Worm (Caenorhabditis elegans): Measurements from ENCODE around the gene C34C12.9.
"Not testable (repeated sequence)": the region's sequence is repeated elsewhere in the genome, so short reads cannot be mapped to it uniquely, and the experiment has no call there.

C34C12.9 gene

DNA sequence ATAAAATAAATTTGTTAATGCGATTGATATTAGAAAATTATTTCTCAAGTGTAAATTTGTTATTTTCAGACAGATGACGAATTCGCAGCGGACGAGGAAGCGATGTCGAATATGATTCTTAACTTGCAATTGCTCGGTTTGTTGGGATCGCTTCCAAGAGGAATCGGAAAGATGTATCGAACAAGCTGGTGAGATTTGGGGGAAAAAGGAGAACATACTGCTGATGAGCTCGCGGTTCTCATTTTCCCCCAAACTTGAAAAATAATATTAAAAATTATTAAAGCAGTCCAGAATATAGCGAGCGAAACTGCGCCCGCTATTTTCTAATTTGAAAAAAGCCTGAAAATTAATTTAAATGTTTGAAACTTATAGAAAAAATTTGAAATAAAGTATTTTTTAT lies 21.8 kb downstream of the C34C12.9 start, which contains the start of gene C34C12.2:
C34C12.2 (plus strand) TSS at position 301 of the 400 bp plus-strand sequence.
- not testable (repeated sequence) for TF ChIP-seq unc-62 (GFP tag; optimal IDR thresholded peaks at IDR 0.05)

DNA sequence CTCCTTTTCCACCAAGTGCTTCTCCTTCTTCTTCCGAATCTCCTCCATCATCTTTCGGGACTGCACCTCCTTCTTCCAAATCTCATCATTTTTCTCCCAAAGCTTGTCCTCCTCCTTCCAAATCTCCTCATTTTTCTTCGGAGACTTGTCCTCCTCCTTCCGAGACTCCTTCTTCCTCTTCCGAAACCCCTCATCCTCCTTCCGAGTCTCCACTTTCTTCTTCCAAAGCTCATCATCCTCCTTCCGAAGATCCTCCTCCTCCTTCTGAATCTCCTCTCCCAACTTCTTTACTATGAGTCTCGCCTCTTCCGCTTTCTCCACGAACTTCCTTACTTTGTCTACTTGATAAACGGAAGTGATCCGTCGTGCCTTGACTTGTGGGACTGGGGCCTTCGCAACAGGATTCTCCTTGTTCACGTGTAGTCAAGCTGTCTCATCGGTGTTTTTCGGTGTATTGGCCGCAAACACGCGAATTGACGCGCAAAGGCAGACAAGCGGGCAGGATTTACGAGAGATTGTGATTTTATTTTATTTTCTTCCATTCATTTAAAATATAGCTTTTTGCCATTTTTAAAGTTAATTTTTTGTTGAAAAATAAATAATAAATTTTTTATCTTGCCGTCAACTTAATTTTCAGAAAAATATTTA lies 22.6 kb downstream of the C34C12.9 start, which contains the start of the genes K01A11.3 and C34C12.12:
K01A11.3 (minus strand) TSS at position 51 of the 648 bp plus-strand sequence.
C34C12.12 (plus strand) TSS at position 632 of the 648 bp plus-strand sequence.
- TF ChIP-seq unc-62 (GFP tag; optimal IDR thresholded peaks at IDR 0.05), result no peak

DNA sequence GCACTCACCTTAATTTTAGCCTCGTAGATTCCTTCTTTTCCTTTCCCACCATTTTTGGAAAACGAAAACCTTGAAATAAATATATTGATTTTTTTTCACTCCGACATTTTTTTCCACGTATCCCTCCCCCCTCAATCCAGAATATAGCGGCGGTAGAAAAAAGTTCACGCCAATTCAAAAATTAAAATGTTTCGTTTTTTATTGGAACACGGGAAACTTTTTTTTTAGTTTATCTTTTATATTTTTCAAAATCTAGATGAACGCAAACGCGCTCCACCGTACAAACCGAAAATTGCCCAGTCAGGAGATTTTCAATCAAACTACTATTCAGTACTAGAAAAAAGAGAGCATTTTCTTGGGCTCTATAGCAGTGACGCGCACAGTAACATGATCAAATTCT lies 31.2 kb downstream of the C34C12.9 start, which contains the start of gene spe-41:
spe-41 (minus strand) TSS at position 72 of the 400 bp plus-strand sequence.
- no peak for TF ChIP-seq unc-62 (GFP tag; optimal IDR thresholded peaks at IDR 0.05)

DNA sequence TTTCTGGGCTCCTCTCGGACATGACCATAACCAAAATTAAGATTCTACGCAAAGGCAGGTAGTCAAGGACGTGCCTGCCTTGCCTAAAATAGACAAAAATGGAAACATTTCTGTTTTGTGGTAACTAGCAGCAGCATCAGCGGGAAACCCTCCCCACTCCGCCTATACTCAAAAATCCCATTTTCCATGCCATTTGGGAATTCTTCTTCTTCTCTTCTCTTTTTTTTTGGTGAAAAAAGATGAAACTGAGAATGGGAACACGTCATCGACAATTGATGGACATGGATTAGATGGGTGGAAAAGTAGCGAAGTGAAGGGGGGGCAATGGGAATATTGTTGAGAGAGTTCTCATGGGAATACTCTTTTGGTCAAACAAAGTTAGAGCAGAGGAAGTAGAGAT lies 38.2 kb downstream of the C34C12.9 start:
- no peak for TF ChIP-seq unc-62 (GFP tag; optimal IDR thresholded peaks at IDR 0.05)

DNA sequence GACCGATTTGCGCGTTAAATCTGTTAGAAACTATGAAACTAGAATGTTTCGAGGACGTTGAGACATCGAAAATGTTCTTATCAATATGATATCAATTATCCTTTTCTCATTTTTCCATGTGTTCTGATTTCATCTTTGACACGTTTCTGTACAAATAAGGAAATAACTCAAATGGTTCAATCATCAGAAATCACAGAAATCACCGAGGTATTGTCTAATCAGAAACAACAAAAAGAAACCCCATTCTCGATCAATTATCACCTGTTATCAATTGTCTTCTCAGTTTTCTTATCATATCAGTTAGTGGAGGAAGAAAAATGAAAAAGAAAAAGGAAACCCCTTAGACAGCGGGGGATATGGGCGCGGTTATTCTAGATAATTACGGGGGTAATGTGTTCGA lies 40.2 kb downstream of the C34C12.9 start:
- no peak for TF ChIP-seq unc-62 (GFP tag; optimal IDR thresholded peaks at IDR 0.05)

DNA sequence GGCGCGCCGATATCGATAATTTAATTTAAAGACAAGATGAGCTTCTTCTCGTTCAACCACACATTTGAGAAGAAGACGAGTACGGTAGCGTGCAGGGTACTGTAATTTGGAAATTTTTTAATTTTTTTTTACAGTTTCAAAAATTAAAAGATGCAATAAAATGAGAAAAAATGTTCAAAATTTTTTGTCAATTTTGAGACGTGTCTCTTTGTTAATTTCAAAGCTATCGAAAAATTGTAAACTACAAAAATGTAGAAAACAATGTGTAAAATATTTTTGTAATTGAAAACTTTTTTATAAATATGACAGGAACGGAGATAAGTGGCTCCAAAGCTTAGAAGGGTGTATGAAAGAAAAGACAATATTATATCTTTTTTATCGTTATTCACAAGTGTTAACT lies 43.9 kb downstream of the C34C12.9 start, which contains the start of gene K01A11.1:
K01A11.1 (minus strand) TSS at position 101 of the 400 bp plus-strand sequence.
- TF ChIP-seq unc-62 (GFP tag; optimal IDR thresholded peaks at IDR 0.05), result no peak

DNA sequence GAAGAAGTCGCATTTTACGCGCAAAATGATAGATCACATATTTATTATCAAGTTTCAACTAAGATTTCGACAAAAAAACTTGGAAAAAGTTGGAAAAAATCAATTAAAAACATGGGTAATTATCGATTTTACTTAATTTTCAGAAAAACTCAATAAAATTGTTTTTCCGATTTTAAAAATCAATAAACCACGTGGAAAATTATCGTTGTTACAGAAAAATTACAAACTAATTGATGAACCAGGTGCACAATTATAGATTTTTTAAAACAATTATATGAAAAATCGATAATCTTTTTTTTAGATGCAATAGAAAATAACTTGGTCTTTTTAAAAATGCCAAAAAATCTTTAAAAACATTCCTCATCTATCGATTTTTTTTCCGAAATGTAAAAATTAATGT lies 44.6 kb downstream of the C34C12.9 start:
- no peak for TF ChIP-seq unc-62 (GFP tag; optimal IDR thresholded peaks at IDR 0.05)

DNA sequence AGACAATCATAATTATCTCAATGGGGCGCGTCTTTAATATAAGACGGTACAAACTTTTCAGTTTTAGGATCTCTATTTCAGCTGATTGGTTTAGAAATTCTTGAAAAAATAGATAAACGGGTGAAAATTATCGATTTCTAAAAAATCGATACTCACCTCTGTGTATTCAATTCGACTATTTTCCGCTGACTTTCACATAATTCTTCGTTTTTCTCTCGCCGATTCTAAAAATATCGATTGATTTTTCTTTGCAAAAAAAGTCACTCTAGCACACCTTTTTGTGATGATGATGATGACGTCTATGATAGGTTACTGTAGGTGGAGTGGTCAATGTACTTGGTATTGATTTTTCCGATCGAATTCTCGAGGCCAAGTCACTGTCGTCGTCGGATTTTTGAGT lies 45.6 kb downstream of the C34C12.9 start:
- no peak for TF ChIP-seq unc-62 (GFP tag; optimal IDR thresholded peaks at IDR 0.05)

DNA sequence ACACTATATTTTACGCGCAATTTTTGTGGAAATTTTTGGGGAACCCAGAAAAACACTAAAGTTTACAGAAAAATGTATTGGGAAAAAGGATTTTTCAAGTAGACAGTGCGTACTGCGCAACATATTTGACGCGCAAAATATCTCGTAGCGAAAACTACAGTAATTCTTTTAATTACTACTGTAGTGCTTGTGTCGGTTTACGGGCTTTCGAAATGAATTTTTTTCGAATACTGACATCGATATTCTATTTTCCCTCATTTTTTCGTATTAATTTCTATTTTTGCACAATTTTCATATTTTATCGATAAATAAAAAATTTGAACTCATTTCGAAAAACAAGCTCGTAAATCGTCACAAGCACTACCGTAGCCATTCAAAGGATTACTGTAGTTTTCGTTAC lies 46.7 kb downstream of the C34C12.9 start:
- no peak for TF ChIP-seq unc-62 (GFP tag; optimal IDR thresholded peaks at IDR 0.05)

DNA sequence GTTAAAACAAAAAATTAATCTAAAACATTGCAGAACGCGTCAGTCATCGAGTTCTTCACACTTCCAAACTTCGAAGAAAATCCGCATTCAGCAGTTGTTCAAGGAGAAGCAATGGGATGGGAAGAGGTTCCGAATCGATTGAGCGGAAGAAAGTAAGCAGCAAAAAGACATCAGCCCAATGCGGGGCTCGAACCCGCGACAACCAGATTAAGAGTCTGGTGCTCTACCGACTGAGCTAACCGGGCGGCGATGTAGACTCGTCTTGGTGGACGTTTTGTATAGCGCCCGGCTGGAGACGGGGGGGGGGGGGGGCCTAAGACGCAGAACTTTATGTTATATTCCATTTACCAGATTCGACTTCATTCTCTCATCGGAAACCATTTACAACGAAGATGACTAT lies 48.6 kb downstream of the C34C12.9 start:
- TF ChIP-seq unc-62 (GFP tag; optimal IDR thresholded peaks at IDR 0.05), result no peak

DNA sequence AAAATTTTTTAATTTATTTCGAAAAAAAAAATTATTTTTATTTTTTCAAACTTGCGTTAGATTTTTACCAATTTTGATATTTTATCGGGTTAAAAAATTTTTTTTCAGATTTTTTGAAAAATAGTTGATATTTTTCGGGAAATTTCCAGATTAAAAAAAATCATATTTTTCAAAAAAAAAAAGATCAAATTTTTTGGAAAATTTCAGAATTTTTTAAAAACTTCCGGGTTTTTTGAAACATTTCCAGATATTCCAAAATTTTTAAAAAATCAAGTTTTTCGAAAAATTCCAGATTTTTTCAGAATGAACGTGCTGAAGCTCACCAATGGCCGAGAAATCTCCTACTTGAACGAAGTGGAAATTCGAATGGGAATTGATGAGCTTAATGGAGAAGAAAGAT lies 49.9 kb downstream of the C34C12.9 start, which contains the start of gene metl-18:
metl-18 (plus strand) TSS at position 301 of the 400 bp plus-strand sequence.
- TF ChIP-seq unc-62 (GFP tag; optimal IDR thresholded peaks at IDR 0.05), result no peak

DNA sequence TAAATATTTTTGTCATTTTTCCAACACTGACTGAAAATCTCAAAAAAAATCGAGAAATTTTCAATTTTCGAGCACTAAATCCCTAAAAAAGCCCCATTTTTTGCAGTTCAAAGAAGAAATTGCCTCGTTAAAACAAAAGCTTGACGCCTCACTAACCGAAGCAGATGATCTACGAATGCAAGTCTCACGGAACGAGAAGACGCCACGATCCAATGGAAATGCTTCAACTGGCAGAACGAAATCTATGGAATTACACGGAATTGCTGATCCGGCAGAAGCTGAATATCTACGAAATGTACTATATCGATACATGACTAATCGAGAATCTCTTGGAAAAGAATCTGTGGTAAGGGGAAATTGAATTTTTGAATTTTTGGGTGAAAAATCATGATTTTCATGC lies 51.4 kb downstream of the C34C12.9 start:
- no peak for TF ChIP-seq unc-62 (GFP tag; optimal IDR thresholded peaks at IDR 0.05)
